Worm (Caenorhabditis elegans) whole organism, L4/young adult: ENCODE data around the gene abcf-3.
A peak's percentile ranks its signal among the peaks of the same experiment; 100 is the strongest.

Source experiments
- W03F9.2 ChIP-seq: fragments of 150-350 bp; optimal IDR thresholded peaks from 2 replicates; lab custom pipeline; 2014; ENCODE audit warnings: missing biosample characterization, missing genetic modification characterization
- dao-5 ChIP-seq: sonication (generic microtip); optimal IDR thresholded peaks from 2 replicates; lab custom pipeline; 2016; ENCODE audit warnings: missing genotype, missing genetic modification characterization, moderate library complexity, missing compliant biosample characterization
- him-1 ChIP-seq: sonication (generic microtip); optimal IDR thresholded peaks from 2 replicates; lab custom pipeline; 2016; ENCODE audit warnings: missing genotype, missing genetic modification reagents, missing genetic modification characterization, missing compliant biosample characterization

abcf-3 gene

DNA sequence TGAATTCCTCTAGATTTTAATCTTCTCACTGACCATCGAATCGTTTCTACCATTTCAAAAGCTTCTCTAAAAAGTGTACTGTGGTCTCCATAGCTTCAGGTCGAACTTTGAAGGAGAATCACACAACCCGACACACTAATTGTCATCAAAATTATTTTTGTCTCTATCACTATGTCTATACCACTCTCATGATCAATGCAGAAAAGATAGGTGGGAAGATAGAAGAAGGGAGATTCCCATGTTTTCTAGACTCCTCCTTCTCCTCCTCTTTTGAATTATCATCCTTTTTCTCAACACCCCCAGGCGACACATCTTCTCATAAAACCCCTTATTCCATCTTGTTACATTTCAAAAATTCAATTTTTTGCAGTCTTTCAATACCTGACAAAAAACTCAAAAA, 27.3 kb upstream of the abcf-3 start, which contains the start of gene Y42G9A.3:
Gene Y42G9A.3 (plus strand): TSS at position 363 of the 400 bp plus-strand sequence.
- TF ChIP-seq dao-5 (tag; lab: Kevin White, UChicago) (no peak), W03F9.2 (tag; lab: Kevin White, UChicago) (no peak), him-1 (tag; lab: Kevin White, UChicago) (no peak)

DNA sequence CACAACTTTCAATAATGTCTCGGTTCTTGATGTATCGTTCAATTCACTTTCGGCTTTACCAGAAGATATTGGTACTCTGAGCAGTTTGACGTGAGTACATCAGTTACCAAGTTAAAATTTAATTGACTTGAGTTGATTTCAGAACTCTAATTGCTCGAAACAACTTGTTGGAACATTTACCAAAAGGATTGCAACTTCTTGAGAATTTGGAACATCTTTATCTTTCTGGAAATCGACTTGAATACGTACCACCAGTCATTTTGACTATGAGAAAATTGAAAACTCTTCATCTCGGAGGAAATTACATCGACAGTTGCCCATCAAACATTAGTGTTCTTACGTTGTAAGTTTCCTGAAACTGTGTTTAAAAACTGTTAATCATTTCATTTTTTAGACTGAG, 26.4 kb upstream of the abcf-3 start:
- TF ChIP-seq him-1 (tag; lab: Kevin White, UChicago): no peak
- no peak for TF ChIP-seq dao-5 (tag; lab: Kevin White, UChicago)
- TF ChIP-seq W03F9.2 (tag; lab: Kevin White, UChicago): no peak

DNA sequence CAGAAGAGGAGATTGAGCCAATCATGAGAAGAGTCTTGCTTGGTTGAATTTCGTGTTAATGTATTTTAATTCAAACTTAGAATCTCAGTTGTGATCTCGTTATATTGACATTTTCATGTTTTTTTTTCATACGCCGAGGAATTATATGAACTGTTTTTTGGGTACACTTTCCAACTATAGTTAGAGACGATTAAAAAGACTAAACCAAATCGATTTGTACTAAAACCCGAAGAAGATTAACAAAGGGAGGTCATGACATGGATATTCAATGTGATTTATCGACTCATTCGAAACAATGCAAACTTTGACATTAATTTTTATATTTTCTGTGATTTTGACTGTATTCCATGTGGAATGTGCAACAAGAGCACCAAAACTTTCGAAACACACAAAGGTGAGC, 25.3 kb upstream of the abcf-3 start, which contains the start of gene Y42G9A.2:
Gene Y42G9A.2 (plus strand): TSS at position 284 of the 400 bp plus-strand sequence.
- no peak for TF ChIP-seq W03F9.2 (tag; lab: Kevin White, UChicago)
- no peak for TF ChIP-seq him-1 (tag; lab: Kevin White, UChicago)
- no peak for TF ChIP-seq dao-5 (tag; lab: Kevin White, UChicago)

- TF ChIP-seq him-1 (tag; lab: Kevin White, UChicago): no peak
- TF ChIP-seq dao-5 (tag; lab: Kevin White, UChicago): no peak
- no peak for TF ChIP-seq W03F9.2 (tag; lab: Kevin White, UChicago)
These were observed 24.5 kb upstream of the abcf-3 start for ce11 chrIII:6148684-6149083.

DNA sequence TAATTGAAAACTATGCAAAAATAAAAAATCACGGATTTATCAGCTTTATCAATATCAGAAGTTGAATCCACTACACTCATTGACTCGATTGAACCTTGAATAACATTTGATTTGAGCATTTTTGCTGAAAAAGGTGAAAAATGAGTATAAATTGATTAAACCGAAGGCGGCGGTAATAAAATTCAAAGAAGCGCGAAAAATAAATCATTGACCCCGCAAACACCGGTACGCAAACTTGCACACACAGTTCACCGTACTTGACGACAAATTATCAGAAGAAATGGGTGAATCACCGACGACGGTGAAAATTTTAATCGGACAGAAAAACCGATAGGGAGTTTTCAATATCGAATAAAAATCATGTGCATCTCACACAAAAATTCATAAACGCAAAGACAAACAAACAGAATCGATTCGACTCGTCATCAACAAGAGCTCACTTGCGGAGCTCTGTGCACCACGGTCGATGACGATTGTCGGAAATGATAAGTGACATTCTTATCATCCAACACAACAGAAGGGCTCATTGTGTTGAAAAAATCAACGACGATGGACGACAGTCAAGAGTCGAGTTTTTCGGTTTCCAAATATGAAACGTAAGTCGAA, 23.6 kb upstream of the abcf-3 start, which contains the start of the genes wht-7 and Y42G9A.1:
Gene wht-7 (minus strand): TSS at position 131 of the 606 bp plus-strand sequence.
Gene Y42G9A.1 (plus strand): TSS at position 495 of the 606 bp plus-strand sequence.
- TF ChIP-seq W03F9.2 (tag; lab: Kevin White, UChicago) (peak; percentile 27), dao-5 (tag; lab: Kevin White, UChicago) (no peak), him-1 (tag; lab: Kevin White, UChicago) (no peak)

DNA sequence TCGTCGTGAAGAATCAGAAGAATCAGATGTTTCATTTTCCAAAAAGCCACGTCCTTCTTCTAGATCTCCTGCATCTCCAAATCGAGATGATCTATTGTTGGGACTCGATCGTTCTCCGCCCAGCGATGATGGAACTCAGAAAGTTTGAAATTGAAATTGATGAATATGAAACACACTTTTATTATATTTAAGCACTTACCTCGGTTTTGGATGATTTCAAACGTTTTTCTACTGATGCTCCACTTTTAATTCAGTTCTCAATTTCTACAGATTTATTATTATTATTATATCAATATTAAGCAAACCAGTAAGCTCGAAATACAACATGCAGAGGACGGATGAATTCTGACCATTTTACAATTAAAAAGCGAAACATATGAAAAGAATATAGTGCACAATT, 18.6 kb upstream of the abcf-3 start:
- TF ChIP-seq dao-5 (tag; lab: Kevin White, UChicago) (no peak), him-1 (tag; lab: Kevin White, UChicago) (no peak), W03F9.2 (tag; lab: Kevin White, UChicago) (no peak)

ce11 chrIII:6155787-6156186, 17.4 kb upstream of the abcf-3 start:
- TF ChIP-seq dao-5 (tag; lab: Kevin White, UChicago) (no peak), W03F9.2 (tag; lab: Kevin White, UChicago) (no peak), him-1 (tag; lab: Kevin White, UChicago) (no peak)

DNA sequence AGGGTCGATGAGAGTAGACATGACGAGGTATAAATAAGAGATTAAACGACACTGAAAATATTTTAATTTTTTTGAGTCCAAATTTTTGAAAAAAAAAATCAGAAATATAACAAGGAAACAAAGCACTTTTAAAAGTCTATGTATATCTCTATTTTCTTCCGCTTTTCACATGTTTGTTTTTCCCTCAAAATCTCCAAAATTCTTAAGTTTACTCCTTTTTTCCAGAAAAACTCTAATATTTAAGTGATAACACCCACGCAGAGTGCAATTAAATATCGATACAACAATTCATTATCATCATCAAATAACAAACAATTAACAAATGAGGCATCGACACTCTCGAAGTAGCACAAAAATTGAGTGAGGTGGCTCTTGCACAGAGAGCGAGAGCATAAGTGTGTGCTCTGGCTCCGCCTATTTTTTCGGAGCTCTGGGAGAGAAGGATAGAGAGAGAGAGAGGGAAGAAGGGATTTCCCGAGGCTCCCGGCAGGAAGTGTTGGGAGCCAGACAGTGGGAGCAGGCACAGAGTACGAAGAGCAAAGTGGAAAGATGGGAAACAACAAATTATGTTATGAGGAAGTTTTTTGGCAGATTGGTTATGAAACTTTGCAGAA, 15.4 kb upstream of the abcf-3 start, which contains the start of gene anmt-2:
Gene anmt-2 (minus strand): TSS at position 51 of the 614 bp plus-strand sequence.
- TF ChIP-seq W03F9.2 (tag; lab: Kevin White, UChicago): no peak
- TF ChIP-seq dao-5 (tag; lab: Kevin White, UChicago): no peak
- TF ChIP-seq him-1 (tag; lab: Kevin White, UChicago): no peak

- peak; percentile 46 for TF ChIP-seq him-1 (tag; lab: Kevin White, UChicago)
- TF ChIP-seq W03F9.2 (tag; lab: Kevin White, UChicago): peak; percentile 23
- no peak for TF ChIP-seq dao-5 (tag; lab: Kevin White, UChicago)
These were observed 14.3 kb upstream of the abcf-3 start, which contains the start of gene nfm-1 for ce11 chrIII:6158642-6159475. nfm-1 (plus strand) TSS chrIII:6159453.

DNA sequence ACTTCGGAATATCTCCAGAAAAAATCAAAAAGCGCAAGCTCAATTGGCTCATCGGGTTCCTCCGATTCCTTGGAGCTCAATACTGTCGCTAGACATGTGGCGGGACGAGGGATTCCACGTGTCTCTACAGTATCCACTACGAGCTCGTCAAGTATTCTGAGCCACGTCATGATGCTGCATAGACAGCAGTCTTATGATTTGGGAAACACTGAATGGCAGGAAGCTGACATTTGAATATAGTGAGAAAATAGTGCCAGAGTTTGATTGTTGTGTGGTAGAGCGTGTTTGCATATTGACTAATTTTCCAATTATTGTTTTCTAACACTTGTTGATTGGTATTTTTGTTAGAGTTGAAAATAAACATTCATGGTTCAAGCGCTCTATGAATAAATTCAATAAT, 9.8 kb upstream of the abcf-3 start:
- no peak for TF ChIP-seq him-1 (tag; lab: Kevin White, UChicago)
- TF ChIP-seq W03F9.2 (tag; lab: Kevin White, UChicago): no peak
- TF ChIP-seq dao-5 (tag; lab: Kevin White, UChicago): no peak

- TF ChIP-seq dao-5 (tag; lab: Kevin White, UChicago) (no peak), W03F9.2 (tag; lab: Kevin White, UChicago) (no peak)
These were observed 8.8 kb upstream of the abcf-3 start, which contains the start of gene F42A10.9 for ce11 chrIII:6164253-6164971. F42A10.9 (plus strand) TSS chrIII:6164573.

- TF ChIP-seq W03F9.2 (tag; lab: Kevin White, UChicago) (no peak), dao-5 (tag; lab: Kevin White, UChicago) (no peak), him-1 (tag; lab: Kevin White, UChicago) (no peak)
These were observed 8.0 kb upstream of the abcf-3 start for ce11 chrIII:6165240-6165639.
